Fruit fly (Drosophila melanogaster): ENCODE data around the gene CG14689.

CG14689 gene

dm6 chr3R:10684284-10684683, 26.8 kb downstream of the CG14689 start (continued):
- TF ChIP-seq seq (GFP tag; IDR thresholded peaks at IDR 0.05) (peak; percentile 45; the same call in 1 of the 2 replicates), CG17612 (GFP tag; IDR thresholded peaks at IDR 0.05) (peak; percentile 25; the same call in 1 of the 2 replicates), CG6813 (GFP tag; optimal IDR thresholded peaks at IDR 0.05) (peak; percentile 34), crc (GFP tag; optimal IDR thresholded peaks at IDR 0.05) (peak; percentile 29), Atf-2 (GFP tag; optimal IDR thresholded peaks at IDR 0.05) (peak; percentile 6), Nf-YB (GFP tag; optimal IDR thresholded peaks at IDR 0.05) (peak; percentile 25), dimm (GFP tag; IDR thresholded peaks at IDR 0.05) (peak; percentile 56; the same call in 1 of the 2 replicates), CG7271 (tag; optimal IDR thresholded peaks at IDR 0.05) (peak; percentile 16), CTCF (GFP tag; optimal IDR thresholded peaks at IDR 0.05) (peak; percentile 19), CG10147 (GFP tag; optimal IDR thresholded peaks at IDR 0.05) (peak; percentile 67), CG11695 (GFP tag; IDR thresholded peaks at IDR 0.05) (peak; percentile 60; the same call in 1 of the 3 replicates), croc (GFP tag; conservative IDR thresholded peaks at IDR 0.05) (peak; percentile 28; the same call in 1 of the 3 replicates), Trl (optimal IDR thresholded peaks at IDR 0.05) (no peak), Trl (GFP tag; optimal IDR thresholded peaks at IDR 0.05) (peak; percentile 61), yki (optimal IDR thresholded peaks at IDR 0.05) (no peak), odd (GFP tag; optimal IDR thresholded peaks at IDR 0.05) (peak; percentile 3)

DNA sequence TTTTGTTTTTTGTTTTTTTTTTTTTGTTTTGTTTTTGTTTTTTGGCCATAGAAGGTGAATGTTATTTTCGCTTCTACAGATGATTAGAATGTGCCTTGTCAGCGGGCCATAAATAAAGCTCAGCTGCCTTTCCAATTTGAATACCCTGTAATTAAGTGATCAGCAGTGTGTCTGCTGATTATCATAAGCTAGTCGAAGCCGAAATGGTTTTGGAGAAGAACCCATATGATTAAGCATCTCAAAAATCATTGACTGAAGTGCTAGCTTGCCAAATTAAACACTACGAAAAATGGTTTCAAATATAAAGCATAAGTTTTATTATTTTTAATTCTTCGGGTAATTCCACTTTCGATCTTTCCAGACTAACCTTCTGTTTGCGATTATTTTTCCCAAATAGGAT, 27.8 kb downstream of the CG14689 start:
- TF ChIP-seq Med (GFP tag) = peak; percentile 38
- TF ChIP-seq Ets65A (GFP tag) = peak; percentile 36
- no peak for TF ChIP-seq CHES-1-like (GFP tag; optimal IDR thresholded peaks at IDR 0.05)
- no peak for TF ChIP-seq nerfin-2 (GFP tag; IDR thresholded peaks at IDR 0.05; ENCODE audit: partially characterized antibody)
- 0 out of 2 replicates have a peak, but pooled peaks have one; percentile 24 for TF ChIP-seq Awh (GFP tag; IDR thresholded peaks at IDR 0.05)
- no peak for TF ChIP-seq pfk (GFP tag; optimal IDR thresholded peaks at IDR 0.05)
- TF ChIP-seq CG2678 (tag; optimal IDR thresholded peaks at IDR 0.05) = no peak
- TF ChIP-seq dysf (GFP tag; IDR thresholded peaks at IDR 0.05) = 0 out of 3 replicates have a peak, but pooled peaks have one; percentile 14
- peak; percentile 70 for TF ChIP-seq D19B (GFP tag; optimal IDR thresholded peaks at IDR 0.05)

dm6 chr3R:10681682-10681962, 29.4 kb downstream of the CG14689 start:
- peak; percentile 44 for TF ChIP-seq Sox102F (GFP tag; optimal IDR thresholded peaks at IDR 0.05)
- no peak for TF ChIP-seq CG18764 (GFP tag; optimal IDR thresholded peaks at IDR 0.05)
- peak; percentile 4 for TF ChIP-seq oc (tag; optimal IDR thresholded peaks at IDR 0.05)
- no peak for TF ChIP-seq org-1 (GFP tag; optimal IDR thresholded peaks at IDR 0.05)
- TF ChIP-seq CG17186 (GFP tag; optimal IDR thresholded peaks at IDR 0.05) = no peak
- no peak for TF ChIP-seq ERR (GFP tag; optimal IDR thresholded peaks at IDR 0.05)
- TF ChIP-seq disco-r (GFP tag; optimal IDR thresholded peaks at IDR 0.05) = no peak
- peak; percentile 12 for TF ChIP-seq CG7987 (GFP tag; optimal IDR thresholded peaks at IDR 0.05)
- no peak for TF ChIP-seq Doc3 (GFP tag; IDR thresholded peaks at IDR 0.05; ENCODE audit: partially characterized antibody)
- no peak for TF ChIP-seq knrl (GFP tag; IDR thresholded peaks at IDR 0.05; ENCODE audit: partially characterized antibody)
- peak; percentile 11 for TF ChIP-seq caup (GFP tag; optimal IDR thresholded peaks at IDR 0.05; ENCODE audit: severe bottlenecking)
- 0 out of 2 replicates have a peak, but pooled peaks have one; percentile 10 for TF ChIP-seq CG17612 (GFP tag; IDR thresholded peaks at IDR 0.05)
- TF ChIP-seq CG32767 (GFP tag; IDR thresholded peaks at IDR 0.05) = no peak
- TF ChIP-seq CG4820 (GFP tag; optimal IDR thresholded peaks at IDR 0.05) = peak; percentile 9
- no peak for TF ChIP-seq TFAM (GFP tag; optimal IDR thresholded peaks at IDR 0.05)
- TF ChIP-seq CG4404 (GFP tag; IDR thresholded peaks at IDR 0.05) = peak; percentile 24; the same call in 1 of the 2 replicates
- no peak for TF ChIP-seq CG2129 (GFP tag; IDR thresholded peaks at IDR 0.05; ENCODE audit: partially characterized antibody)
- TF ChIP-seq Neu2 (GFP tag; optimal IDR thresholded peaks at IDR 0.05; ENCODE audit: borderline replicate concordance) = no peak
- no peak for TF ChIP-seq usp (GFP tag; optimal IDR thresholded peaks at IDR 0.05)
- no peak for TF ChIP-seq cwo (GFP tag; optimal IDR thresholded peaks at IDR 0.05)
- no peak for TF ChIP-seq Adf1 (GFP tag; IDR thresholded peaks at IDR 0.05)
- no peak for TF ChIP-seq CG14965 (GFP tag; optimal IDR thresholded peaks at IDR 0.05; ENCODE audit: borderline replicate concordance)
- TF ChIP-seq NC2α (GFP tag; optimal IDR thresholded peaks at IDR 0.05) = no peak
- no peak for TF ChIP-seq Atf3 (GFP tag; optimal IDR thresholded peaks at IDR 0.05)
- no peak for TF ChIP-seq dan (GFP tag; IDR thresholded peaks at IDR 0.05)
- TF ChIP-seq Dad (GFP tag; optimal IDR thresholded peaks at IDR 0.05) = no peak
- TF ChIP-seq tap (tag; optimal IDR thresholded peaks at IDR 0.05) = peak; percentile 54

Measured in whole organism, embryonic.